Fruit fly (Drosophila melanogaster): Measurements from ENCODE around the gene Nagk.

- no peak for TF ChIP-seq CG8478 (optimal IDR thresholded peaks at IDR 0.05)
- TF ChIP-seq psq (optimal IDR thresholded peaks at IDR 0.05), result no peak
- TF ChIP-seq Dll (optimal IDR thresholded peaks at IDR 0.05), result no peak
These were observed 2.4 kb upstream of the Nagk start for dm6 chr3R:15345198-15346017.
